Fruit fly (Drosophila melanogaster) whole organism, embryonic: ENCODE results near the gene fln.
A peak's percentile ranks its signal among the peaks of the same experiment; 100 is the strongest.

Experiments used
- Ada2b ChIP-seq: fragments of 200-800 bp; sonication (Bioruptor generic); IDR thresholded peaks from 2 replicates; pipeline ENCODE4 v1.3.6; 2022; ENCODE audit warnings: missing biosample characterization, missing genetic modification characterization
- Aef1 ChIP-seq: fragments of 200-800 bp; sonication (Bioruptor generic); IDR thresholded peaks from 3 replicates; pipeline ENCODE4 v1.3.6; 2022; ENCODE audit warnings: missing biosample characterization, missing genetic modification characterization
- Bdp1 ChIP-seq: fragments of 200-800 bp; sonication (Bioruptor generic); optimal IDR thresholded peaks from 3 replicates; lab custom pipeline; 2016; ENCODE audit warnings: missing biosample characterization, missing genetic modification characterization
- CG10147 ChIP-seq: fragments of 200-800 bp; sonication (Bioruptor generic); optimal IDR thresholded peaks from 2 replicates; lab custom pipeline; 2019; ENCODE audit warnings: missing biosample characterization, mild to moderate bottlenecking, missing genetic modification characterization, moderate library complexity
- CG12299 ChIP-seq: fragments of 200-800 bp; sonication (Bioruptor generic); optimal IDR thresholded peaks from 2 replicates; lab custom pipeline; 2018; ENCODE audit warnings: missing biosample characterization, mild to moderate bottlenecking, missing genetic modification characterization
- CG14667 ChIP-seq: fragments of 200-800 bp; sonication (Bioruptor generic); IDR thresholded peaks from 2 replicates; pipeline ENCODE4 v1.3.6; 2022; ENCODE audit warnings: missing biosample characterization, missing genetic modification characterization
- CG15696 ChIP-seq: fragments of 200-800 bp; sonication (Bioruptor generic); optimal IDR thresholded peaks from 2 replicates; lab custom pipeline; 2019; ENCODE audit warnings: missing biosample characterization, mild to moderate bottlenecking, missing genetic modification characterization, moderate library complexity
- CG18476 ChIP-seq: fragments of 200-800 bp; sonication (Bioruptor generic); optimal IDR thresholded peaks from 2 replicates; lab custom pipeline; 2016; ENCODE audit warnings: missing biosample characterization, mild to moderate bottlenecking, missing genetic modification characterization
- CG2678 ChIP-seq: fragments of 200-800 bp; sonication (Bioruptor generic); optimal IDR thresholded peaks from 3 replicates; lab custom pipeline; 2019; ENCODE audit warnings: missing biosample characterization, mild to moderate bottlenecking, missing genetic modification characterization, moderate library complexity
- CG4328 ChIP-seq: fragments of 200-800 bp; sonication (Bioruptor generic); optimal IDR thresholded peaks from 3 replicates; lab custom pipeline; 2017; ENCODE audit warnings: missing biosample characterization, missing genetic modification reagents, missing genetic modification characterization
- CG7372 ChIP-seq: fragments of 200-800 bp; sonication (Bioruptor generic); IDR thresholded peaks from 2 replicates; pipeline ENCODE4 v1.3.6; 2022; ENCODE audit warnings: missing biosample characterization, missing genetic modification characterization
- CG8388 ChIP-seq: fragments of 200-800 bp; sonication (Bioruptor generic); optimal IDR thresholded peaks from 2 replicates; lab custom pipeline; 2019; ENCODE audit warnings: missing biosample characterization, mild to moderate bottlenecking, missing genetic modification characterization, moderate library complexity
- CTCF ChIP-seq: fragments of 200-800 bp; sonication (Bioruptor generic); optimal IDR thresholded peaks from 2 replicates; lab custom pipeline; 2017; ENCODE audit warnings: missing biosample characterization, mild to moderate bottlenecking, missing genetic modification characterization, moderate library complexity
- CrebB ChIP-seq: fragments of 200-800 bp; sonication (Bioruptor generic); optimal IDR thresholded peaks from 3 replicates; lab custom pipeline; 2018; ENCODE audit warnings: missing biosample characterization, mild to moderate bottlenecking, missing genetic modification characterization
- D19B ChIP-seq: fragments of 200-800 bp; sonication (Bioruptor generic); optimal IDR thresholded peaks from 2 replicates; lab custom pipeline; 2017; ENCODE audit warnings: missing biosample characterization, mild to moderate bottlenecking, missing genetic modification characterization
- Elba2 ChIP-seq: fragments of 200-800 bp; sonication (Bioruptor generic); optimal IDR thresholded peaks from 3 replicates; lab custom pipeline; 2016; ENCODE audit warnings: missing biosample characterization, missing genetic modification characterization
- Hand ChIP-seq: fragments of 200-800 bp; sonication (Bioruptor generic); optimal IDR thresholded peaks from 2 replicates; lab custom pipeline; 2017; ENCODE audit warnings: mild to moderate bottlenecking, missing biosample characterization, missing genetic modification reagents, missing genetic modification characterization
- Hey ChIP-seq: fragments of 200-800 bp; sonication (Bioruptor generic); optimal IDR thresholded peaks from 3 replicates; lab custom pipeline; 2018; ENCODE audit warnings: missing biosample characterization, mild to moderate bottlenecking, missing genetic modification characterization
- Lpt ChIP-seq: fragments of >200 bp; optimal IDR thresholded peaks from 2 replicates; lab custom pipeline; 2018; ENCODE audit warnings: missing biosample characterization, missing genetic modification characterization
- NK7.1 ChIP-seq: fragments of 200-800 bp; sonication (Bioruptor generic); optimal IDR thresholded peaks from 3 replicates; lab custom pipeline; 2016; ENCODE audit warnings: missing biosample characterization, missing genetic modification characterization
- ab ChIP-seq: fragments of 200-800 bp; sonication (Bioruptor generic); optimal IDR thresholded peaks from 2 replicates; lab custom pipeline; 2016; ENCODE audit warnings: missing biosample characterization, missing genetic modification characterization
- bcd ChIP-seq: fragments of 200-800 bp; sonication (Bioruptor generic); optimal IDR thresholded peaks from 2 replicates; lab custom pipeline; 2017; ENCODE audit warnings: missing biosample characterization, mild to moderate bottlenecking, missing genetic modification characterization
- bigmax ChIP-seq: fragments of 200-800 bp; sonication (Bioruptor generic); optimal IDR thresholded peaks from 2 replicates; lab custom pipeline; 2018; ENCODE audit warnings: missing biosample characterization, mild to moderate bottlenecking, missing genetic modification characterization
- cato ChIP-seq: fragments of 200-800 bp; sonication (Bioruptor generic); optimal IDR thresholded peaks from 2 replicates; lab custom pipeline; 2016; ENCODE audit warnings: missing biosample characterization, missing genetic modification characterization, borderline replicate concordance
- caup ChIP-seq: fragments of 200-800 bp; sonication (Bioruptor generic); optimal IDR thresholded peaks from 3 replicates; lab custom pipeline; 2017; ENCODE audit warnings: missing biosample characterization, mild to moderate bottlenecking, missing genetic modification characterization, moderate library complexity; ENCODE audit not compliant: severe bottlenecking
- dan ChIP-seq: fragments of 200-800 bp; sonication (Bioruptor generic); IDR thresholded peaks from 2 replicates; pipeline ENCODE4 v1.3.6; 2022; ENCODE audit warnings: missing biosample characterization, missing genetic modification characterization
- esg ChIP-seq: fragments of 200-800 bp; sonication (Bioruptor generic); conservative IDR thresholded peaks from 2 replicates; pipeline ENCODE4 v1.3.6; 2022; ENCODE audit warnings: missing biosample characterization, missing genetic modification characterization
- gsb-n ChIP-seq: fragments of 200-800 bp; sonication (Bioruptor generic); optimal IDR thresholded peaks from 3 replicates; lab custom pipeline; 2018; ENCODE audit warnings: missing biosample characterization, mild to moderate bottlenecking, missing genetic modification characterization
- her ChIP-seq: fragments of 200-800 bp; sonication (Bioruptor generic); optimal IDR thresholded peaks from 2 replicates; lab custom pipeline; 2016; ENCODE audit warnings: missing biosample characterization, missing genetic modification characterization
- ind ChIP-seq: fragments of 200-800 bp; sonication (Bioruptor generic); optimal IDR thresholded peaks from 3 replicates; lab custom pipeline; 2016; ENCODE audit warnings: missing biosample characterization, missing genetic modification characterization
- insv ChIP-seq, 2 experiments: fragments of 200-800 bp; sonication (Bioruptor generic); optimal IDR thresholded peaks; 3 replicates each; lab custom pipeline; 2016 to 2018; ENCODE audit warnings: missing biosample characterization in 2 of 2, missing genetic modification characterization in 2 of 2
- jigr1 ChIP-seq: fragments of 200-800 bp; sonication (Bioruptor generic); IDR thresholded peaks from 3 replicates; pipeline ENCODE4 v1.3.6; 2022; ENCODE audit warnings: missing biosample characterization, missing genetic modification characterization
- jumu ChIP-seq: fragments of 200-800 bp; sonication (Bioruptor generic); optimal IDR thresholded peaks from 3 replicates; lab custom pipeline; 2016; ENCODE audit warnings: missing biosample characterization, missing genetic modification characterization
- knrl ChIP-seq: fragments of 200-800 bp; sonication (Bioruptor generic); IDR thresholded peaks from 3 replicates; pipeline ENCODE4 v1.3.6; 2022; ENCODE audit warnings: missing biosample characterization, missing genetic modification characterization; ENCODE audit not compliant: partially characterized antibody
- lbe ChIP-seq: fragments of 200-800 bp; sonication (Bioruptor generic); optimal IDR thresholded peaks from 2 replicates; lab custom pipeline; 2016; ENCODE audit warnings: missing biosample characterization, mild to moderate bottlenecking, missing genetic modification characterization
- lov ChIP-seq, 2 experiments: fragments of 200-800 bp in 1 of 2; fragments of >200 bp in 1 of 2; sonication (Bioruptor generic) in 1 of 2; IDR thresholded peaks in 1 of 2; optimal IDR thresholded peaks in 1 of 2; 2 replicates in 1 of 2; 3 replicates in 1 of 2; pipeline versions ENCODE4 v1.3.6 to Lab custom; 2017 to 2022; ENCODE audit warnings: missing biosample characterization in 1 of 2, missing genetic modification characterization in 1 of 2
- maf-S ChIP-seq: fragments of 200-800 bp; sonication (Bioruptor generic); optimal IDR thresholded peaks from 2 replicates; lab custom pipeline; 2016; ENCODE audit warnings: missing biosample characterization, missing genetic modification characterization
- nau ChIP-seq: fragments of 200-800 bp; sonication (Bioruptor generic); optimal IDR thresholded peaks from 3 replicates; lab custom pipeline; 2017; ENCODE audit warnings: missing biosample characterization, mild to moderate bottlenecking, missing genetic modification characterization, missing genetic modification reagents
- nerfin-2 ChIP-seq: fragments of 200-800 bp; sonication (Bioruptor generic); IDR thresholded peaks from 2 replicates; pipeline ENCODE4 v1.3.6; 2022; ENCODE audit warnings: missing biosample characterization, missing genetic modification characterization; ENCODE audit not compliant: partially characterized antibody
- nmo ChIP-seq: fragments of 200-800 bp; sonication (Bioruptor generic); optimal IDR thresholded peaks from 2 replicates; lab custom pipeline; 2018; ENCODE audit warnings: missing biosample characterization, mild to moderate bottlenecking, missing genetic modification characterization, moderate library complexity
- pfk ChIP-seq: fragments of 200-800 bp; sonication (Bioruptor generic); optimal IDR thresholded peaks from 2 replicates; lab custom pipeline; 2018; ENCODE audit warnings: missing biosample characterization, mild to moderate bottlenecking, missing genetic modification characterization, moderate library complexity
- pros ChIP-seq: fragments of 200-800 bp; sonication (Bioruptor generic); optimal IDR thresholded peaks from 3 replicates; lab custom pipeline; 2019; ENCODE audit warnings: missing biosample characterization, mild to moderate bottlenecking, missing genetic modification characterization, moderate library complexity
- repo ChIP-seq: fragments of 200-800 bp; sonication (Bioruptor generic); optimal IDR thresholded peaks from 2 replicates; lab custom pipeline; 2016; ENCODE audit warnings: missing biosample characterization, missing genetic modification characterization
- slou ChIP-seq: fragments of 200-800 bp; sonication (Bioruptor generic); optimal IDR thresholded peaks from 3 replicates; lab custom pipeline; 2016; ENCODE audit warnings: missing biosample characterization, missing genetic modification characterization
- tx ChIP-seq: fragments of 200-800 bp; sonication (Bioruptor generic); optimal IDR thresholded peaks from 2 replicates; lab custom pipeline; 2016; ENCODE audit warnings: missing biosample characterization, missing genetic modification characterization
- unpg ChIP-seq: fragments of 200-800 bp; sonication (Bioruptor generic); optimal IDR thresholded peaks from 3 replicates; lab custom pipeline; 2018; ENCODE audit warnings: missing biosample characterization, mild to moderate bottlenecking, missing genetic modification characterization, moderate library complexity
- zen2 ChIP-seq: fragments of 200-800 bp; sonication (Bioruptor generic); IDR thresholded peaks from 3 replicates; pipeline ENCODE4 v1.3.6; 2022; ENCODE audit warnings: missing biosample characterization, missing genetic modification characterization; ENCODE audit not compliant: partially characterized antibody
- zfh1 ChIP-seq: fragments of 200-800 bp; sonication (Bioruptor generic); IDR thresholded peaks from 3 replicates; pipeline ENCODE4 v1.3.6; 2022; ENCODE audit warnings: missing biosample characterization, missing genetic modification characterization

fln gene

DNA sequence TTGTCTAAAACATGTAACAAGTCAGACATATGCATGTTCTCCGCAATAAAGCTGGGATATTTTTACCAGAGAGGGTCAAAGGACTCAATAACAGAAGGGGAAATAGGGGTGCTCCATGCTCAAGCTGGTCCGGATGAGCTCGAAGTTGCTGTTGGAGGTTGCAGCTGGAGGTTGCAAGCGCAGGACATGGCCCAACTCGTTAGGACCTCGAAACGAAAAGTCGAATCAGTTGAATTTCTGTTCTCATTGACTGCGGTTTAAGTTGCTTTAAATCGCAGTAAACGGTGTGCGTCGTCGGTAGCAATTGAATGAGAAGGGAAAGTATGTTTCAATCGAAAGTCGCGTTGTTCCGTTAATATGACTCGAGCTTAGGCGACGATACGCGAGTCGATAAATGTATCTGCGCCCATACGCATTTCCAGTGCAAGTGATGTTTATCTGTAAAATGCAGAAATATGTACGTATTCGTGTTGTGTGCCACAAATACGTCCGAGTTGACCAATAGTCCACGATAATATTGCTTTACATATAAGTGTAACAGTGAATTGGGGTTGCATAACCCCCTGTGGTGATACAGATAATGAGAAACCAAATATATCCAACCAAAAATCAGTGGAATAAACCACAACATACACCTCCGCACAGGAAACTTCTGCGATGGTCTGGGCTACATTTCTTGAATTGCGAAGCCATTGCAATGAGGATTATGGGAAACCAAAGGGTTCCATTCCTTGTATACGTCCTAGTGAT lies 14.2 kb upstream of the fln start, which contains the start of gene kug (continued):
- TF ChIP-seq nau (no peak), zfh1 (GFP tag; lab: Robert Waterston, UW) (0 out of 3 replicates have a peak, but pooled peaks have one; percentile 3), nerfin-2 (0 out of 2 replicates have a peak, but pooled peaks have one; percentile 39)

DNA sequence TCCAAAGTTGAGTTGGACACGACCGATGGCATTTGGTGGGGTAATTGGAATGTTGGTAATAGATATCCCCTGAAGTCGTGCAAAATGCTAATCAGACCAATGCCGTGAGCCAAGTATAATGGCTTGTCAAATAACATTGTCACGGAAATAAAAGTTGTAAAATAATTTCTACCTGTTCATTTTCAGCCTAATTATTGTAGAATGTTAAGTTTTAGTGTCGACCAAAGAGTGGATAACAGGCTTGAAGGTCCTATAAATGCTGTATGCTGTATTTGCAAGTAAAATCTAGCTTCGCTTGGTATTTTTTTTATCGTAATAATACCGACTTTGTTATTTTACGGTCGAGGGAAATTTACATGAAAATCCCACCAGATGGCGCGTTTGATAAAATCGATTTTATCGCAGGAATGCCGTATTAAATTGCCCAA lies 13.4 kb upstream of the fln start:
- TF ChIP-seq CG7372 (GFP tag; lab: Robert Waterston, UW) = no peak
- no peak for TF ChIP-seq pfk
- no peak for TF ChIP-seq cato (GFP tag; lab: Kevin White, UChicago)
- TF ChIP-seq bigmax (GFP tag; lab: Kevin White, UChicago) = no peak
- TF ChIP-seq gsb-n (tag; lab: Kevin White, UChicago) = peak; percentile 46
- peak; percentile 33 for TF ChIP-seq lbe (GFP tag; lab: Kevin White, UChicago)
- TF ChIP-seq lov (optimal IDR thresholded peaks at IDR 0.05; lab: Kevin White, UChicago) = no peak
- TF ChIP-seq lov (GFP tag; IDR thresholded peaks at IDR 0.05; lab: Robert Waterston, UW) = no peak
- TF ChIP-seq repo (GFP tag; lab: Kevin White, UChicago) = no peak
- peak; percentile 1 for TF ChIP-seq nmo (GFP tag; lab: Kevin White, UChicago)
- TF ChIP-seq bcd (GFP tag; lab: Kevin White, UChicago) = no peak
- TF ChIP-seq esg (GFP tag; lab: Robert Waterston, UW) = no peak
- TF ChIP-seq CG4328 = no peak
- TF ChIP-seq slou (GFP tag; lab: Kevin White, UChicago) = no peak
- no peak for TF ChIP-seq zen2
- no peak for TF ChIP-seq pros (GFP tag; lab: Kevin White, UChicago)
- peak; percentile 20 for TF ChIP-seq unpg (GFP tag; lab: Kevin White, UChicago)
- TF ChIP-seq CG15696 (tag; lab: Kevin White, UChicago) = peak; percentile 30
- no peak for TF ChIP-seq CG18476 (GFP tag; lab: Kevin White, UChicago)
- TF ChIP-seq Ada2b (GFP tag; lab: Robert Waterston, UW) = no peak
- TF ChIP-seq CG12299 (tag; lab: Kevin White, UChicago) = no peak
- TF ChIP-seq Elba2 = no peak
- no peak for TF ChIP-seq D19B (GFP tag; lab: Kevin White, UChicago)
- no peak for TF ChIP-seq Lpt (GFP tag; lab: Kevin White, UChicago)
- TF ChIP-seq insv (GFP tag; optimal IDR thresholded peaks at IDR 0.05; lab: Kevin White, UChicago) = peak; percentile 88 to 100
- TF ChIP-seq jigr1 = no peak
- TF ChIP-seq ind (GFP tag; lab: Kevin White, UChicago) = no peak
- TF ChIP-seq Hey (tag; lab: Kevin White, UChicago) = no peak
- no peak for TF ChIP-seq jumu (GFP tag; lab: Kevin White, UChicago)
- no peak for TF ChIP-seq CG10147 (GFP tag; lab: Kevin White, UChicago)
- TF ChIP-seq Hand (GFP tag; lab: Kevin White, UChicago) = no peak
- TF ChIP-seq maf-S (GFP tag; lab: Kevin White, UChicago) = no peak
- TF ChIP-seq ab = no peak
- no peak for TF ChIP-seq Aef1
- TF ChIP-seq CrebB (tag; lab: Kevin White, UChicago) = no peak
- TF ChIP-seq caup (GFP tag; lab: Kevin White, UChicago) = no peak
- TF ChIP-seq dan (GFP tag; lab: Robert Waterston, UW) = no peak
- TF ChIP-seq NK7.1 = no peak
- no peak for TF ChIP-seq Bdp1 (GFP tag; lab: Kevin White, UChicago)
- TF ChIP-seq CG14667 (GFP tag; lab: Robert Waterston, UW) = no peak
- TF ChIP-seq CG2678 (tag; lab: Kevin White, UChicago) = no peak
- no peak for TF ChIP-seq her (GFP tag; lab: Kevin White, UChicago)
- TF ChIP-seq CTCF (GFP tag; lab: Kevin White, UChicago) = peak; percentile 93
- peak; percentile 58; the same call in 1 of the 3 replicates for TF ChIP-seq knrl (GFP tag; lab: Robert Waterston, UW)
- TF ChIP-seq CG8388 = no peak
- no peak for TF ChIP-seq tx
